Worm (Caenorhabditis elegans) whole organism, late embryonic: ENCODE measurements around the gene F58A6.1.

Source experiments
- C08G9.2 ChIP-seq: sonication (generic microtip); optimal IDR thresholded peaks from 2 replicates; lab custom pipeline; 2016; ENCODE audit warnings: mild to moderate bottlenecking, missing genetic modification characterization, moderate library complexity, missing compliant biosample characterization
- F13H6.1 ChIP-seq: sonication (generic microtip); optimal IDR thresholded peaks from 2 replicates; lab custom pipeline; 2016; ENCODE audit warnings: missing genetic modification characterization, missing compliant biosample characterization
- T23F11.4 ChIP-seq: fragments of 200-800 bp; sonication (Bioruptor generic); optimal IDR thresholded peaks from 2 replicates; lab custom pipeline; 2018; ENCODE audit warnings: mild to moderate bottlenecking, missing genetic modification characterization, missing compliant biosample characterization
- ceh-18 ChIP-seq: sonication (generic microtip); optimal IDR thresholded peaks from 2 replicates; lab custom pipeline; 2016; ENCODE audit warnings: missing genetic modification characterization, missing compliant biosample characterization
- ceh-2 ChIP-seq: sonication (generic microtip); optimal IDR thresholded peaks from 2 replicates; lab custom pipeline; 2016; ENCODE audit warnings: missing genotype, missing genetic modification characterization, missing compliant biosample characterization
- ceh-22 ChIP-seq: sonication (generic microtip); optimal IDR thresholded peaks from 2 replicates; lab custom pipeline; 2017; ENCODE audit warnings: missing biosample characterization, missing genetic modification characterization
- ceh-48 ChIP-seq: sonication (generic microtip); optimal IDR thresholded peaks from 2 replicates; lab custom pipeline; 2016; ENCODE audit warnings: missing genetic modification characterization, inconsistent platforms, missing compliant biosample characterization
- ceh-6 ChIP-seq: fragments of 200-800 bp; sonication (Bioruptor generic); optimal IDR thresholded peaks from 2 replicates; lab custom pipeline; 2018; ENCODE audit warnings: mild to moderate bottlenecking, missing genetic modification characterization, missing compliant biosample characterization
- che-1 ChIP-seq: sonication (generic microtip); optimal IDR thresholded peaks from 2 replicates; lab custom pipeline; 2016; ENCODE audit warnings: mild to moderate bottlenecking, missing genetic modification characterization, missing compliant biosample characterization
- dmd-4 ChIP-seq: sonication (generic microtip); optimal IDR thresholded peaks from 2 replicates; lab custom pipeline; 2016; ENCODE audit warnings: borderline replicate concordance, missing genetic modification characterization, missing compliant biosample characterization
- dve-1 ChIP-seq: sonication (generic microtip); optimal IDR thresholded peaks from 2 replicates; lab custom pipeline; 2017; ENCODE audit warnings: antibody characterized with exemption, mild to moderate bottlenecking, missing genetic modification characterization, missing compliant biosample characterization
- elt-2 ChIP-seq: sonication (generic microtip); optimal IDR thresholded peaks from 2 replicates; lab custom pipeline; 2016; ENCODE audit warnings: missing genetic modification reagents, missing genetic modification characterization, missing compliant biosample characterization
- ets-4 ChIP-seq: sonication (generic microtip); optimal IDR thresholded peaks from 2 replicates; lab custom pipeline; 2016; ENCODE audit warnings: missing genetic modification characterization, missing compliant biosample characterization
- eyg-1 ChIP-seq: sonication (generic microtip); optimal IDR thresholded peaks from 2 replicates; lab custom pipeline; 2016; ENCODE audit warnings: missing genotype, missing genetic modification characterization, missing compliant biosample characterization
- fkh-10 ChIP-seq: fragments of 150-350 bp; optimal IDR thresholded peaks from 2 replicates; lab custom pipeline; 2014; ENCODE audit warnings: missing biosample characterization, missing genetic modification reagents, missing genetic modification characterization
- fkh-6 ChIP-seq: sonication (generic microtip); optimal IDR thresholded peaks from 2 replicates; lab custom pipeline; 2016; ENCODE audit warnings: missing genetic modification characterization, missing compliant biosample characterization
- gmeb-2 ChIP-seq: sonication (generic microtip); optimal IDR thresholded peaks from 2 replicates; lab custom pipeline; 2016; ENCODE audit warnings: missing genetic modification characterization, inconsistent platforms, missing compliant biosample characterization
- hlh-30 ChIP-seq: sonication (generic microtip); optimal IDR thresholded peaks from 2 replicates; lab custom pipeline; 2017; ENCODE audit warnings: antibody characterized with exemption, missing genetic modification characterization, missing compliant biosample characterization; ENCODE audit not compliant: insufficient read depth
- lim-6 ChIP-seq: sonication (generic microtip); optimal IDR thresholded peaks from 2 replicates; lab custom pipeline; 2016; ENCODE audit warnings: missing genetic modification characterization, missing compliant biosample characterization
- lin-11 ChIP-seq: fragments of 200-800 bp; sonication (Bioruptor generic); optimal IDR thresholded peaks from 2 replicates; lab custom pipeline; 2018; ENCODE audit warnings: mild to moderate bottlenecking, missing genetic modification characterization, missing compliant biosample characterization
- madf-2 ChIP-seq: sonication (generic microtip); optimal IDR thresholded peaks from 2 replicates; lab custom pipeline; 2017; ENCODE audit warnings: missing genetic modification characterization, missing compliant biosample characterization
- nhr-11 ChIP-seq: fragments of 150-350 bp; optimal IDR thresholded peaks from 2 replicates; lab custom pipeline; 2014; ENCODE audit warnings: missing biosample characterization, missing genetic modification characterization
- npax-4 ChIP-seq: sonication (generic microtip); optimal IDR thresholded peaks from 2 replicates; lab custom pipeline; 2016; ENCODE audit warnings: missing genetic modification characterization, missing compliant biosample characterization
- odd-2 ChIP-seq: sonication (generic microtip); optimal IDR thresholded peaks from 2 replicates; lab custom pipeline; 2017; ENCODE audit warnings: antibody characterized with exemption, mild to moderate bottlenecking, missing genetic modification characterization, missing compliant biosample characterization
- pax-1 ChIP-seq: fragments of 150-350 bp; optimal IDR thresholded peaks from 2 replicates; lab custom pipeline; 2014; ENCODE audit warnings: missing biosample characterization, missing genetic modification characterization
- pha-2 ChIP-seq: sonication (generic microtip); optimal IDR thresholded peaks from 2 replicates; lab custom pipeline; 2017; ENCODE audit warnings: mild to moderate bottlenecking, missing genetic modification characterization, missing compliant biosample characterization
- pros-1 ChIP-seq: fragments of 150-350 bp; optimal IDR thresholded peaks from 2 replicates; lab custom pipeline; 2014; ENCODE audit warnings: missing biosample characterization, missing genetic modification reagents, missing genetic modification characterization
- rnt-1 ChIP-seq: sonication (generic microtip); optimal IDR thresholded peaks from 2 replicates; lab custom pipeline; 2016; ENCODE audit warnings: missing genetic modification characterization, missing compliant biosample characterization
- sdc-2 ChIP-seq: sonication (generic microtip); optimal IDR thresholded peaks from 2 replicates; lab custom pipeline; 2016; ENCODE audit warnings: missing genotype, missing genetic modification characterization, missing compliant biosample characterization
- sox-2 ChIP-seq: fragments of 200-800 bp; sonication (Bioruptor generic); IDR thresholded peaks from 2 replicates; pipeline ENCODE4 v1.3.6; 2022; ENCODE audit warnings: missing genetic modification reagents, missing genetic modification characterization, missing compliant biosample characterization
- tbx-7 ChIP-seq: sonication (generic microtip); optimal IDR thresholded peaks from 2 replicates; lab custom pipeline; 2016; ENCODE audit warnings: missing genotype, missing genetic modification characterization, missing compliant biosample characterization
- ttx-3 ChIP-seq: sonication (generic microtip); optimal IDR thresholded peaks from 2 replicates; lab custom pipeline; 2016; ENCODE audit warnings: missing genetic modification reagents, missing genetic modification characterization, missing compliant biosample characterization
- unc-3 ChIP-seq, 2 experiments: fragments of 200-800 bp in 1 of 2; sonication (Bioruptor generic) in 1 of 2; sonication (generic microtip) in 1 of 2; conservative IDR thresholded peaks in 1 of 2; optimal IDR thresholded peaks in 1 of 2; 2 replicates each; pipeline versions ENCODE4 v1.3.6 to Lab custom; 2016 to 2022; ENCODE audit warnings: missing compliant biosample characterization in 2 of 2, missing genetic modification characterization in 2 of 2, missing genetic modification reagents in 1 of 2
- unc-42 ChIP-seq: sonication (generic microtip); optimal IDR thresholded peaks from 2 replicates; lab custom pipeline; 2016; ENCODE audit warnings: missing genotype, missing genetic modification characterization, missing compliant biosample characterization
- unc-86 ChIP-seq: sonication (generic microtip); optimal IDR thresholded peaks from 2 replicates; lab custom pipeline; 2016; ENCODE audit warnings: missing genetic modification characterization, missing compliant biosample characterization

Gene F58A6.1

DNA sequence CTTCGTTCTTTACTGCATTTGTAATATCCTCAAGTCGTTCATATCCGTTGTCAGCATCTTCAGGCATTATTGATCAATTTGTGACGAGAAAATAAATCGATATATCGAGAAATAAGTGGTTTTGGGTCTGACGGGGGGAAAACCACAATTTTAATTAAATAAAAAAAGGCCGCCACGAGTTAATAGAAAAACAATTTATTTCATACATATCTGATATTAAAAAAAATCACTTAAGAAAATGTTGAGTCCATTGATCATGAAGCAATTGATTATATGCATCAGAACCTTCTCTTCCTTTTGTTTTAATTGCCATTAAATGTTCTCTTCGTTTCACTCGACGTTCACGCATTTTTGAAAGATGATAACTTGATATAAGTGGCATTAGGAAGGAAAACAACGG, 5.6 kb downstream of the F58A6.1 start, which contains the start of gene F58A6.5:
Gene F58A6.5, minus strand, starts transcription at position 101 of the 400 bp plus-strand sequence.
- TF ChIP-seq lin-11 (tag; lab: Kevin White, UChicago): no peak
- no peak for TF ChIP-seq nhr-11 (tag; lab: Kevin White, UChicago)
- TF ChIP-seq tbx-7 (tag; lab: Kevin White, UChicago): no peak
- TF ChIP-seq ets-4 (tag; lab: Kevin White, UChicago): no peak
- TF ChIP-seq ceh-18: no peak
- no peak for TF ChIP-seq F13H6.1 (tag; lab: Kevin White, UChicago)
- TF ChIP-seq hlh-30: no peak
- no peak for TF ChIP-seq unc-3 (GFP tag; conservative IDR thresholded peaks at IDR 0.05; lab: Robert Waterston, UW)
- TF ChIP-seq unc-3 (tag; optimal IDR thresholded peaks at IDR 0.05; lab: Kevin White, UChicago): no peak
- TF ChIP-seq odd-2 (tag; lab: Kevin White, UChicago): no peak
- no peak for TF ChIP-seq fkh-6 (tag; lab: Kevin White, UChicago)
- no peak for TF ChIP-seq npax-4 (tag; lab: Kevin White, UChicago)
- no peak for TF ChIP-seq dve-1 (tag; lab: Kevin White, UChicago)
- no peak for TF ChIP-seq eyg-1 (tag; lab: Kevin White, UChicago)
- TF ChIP-seq ceh-2: no peak
- no peak for TF ChIP-seq pha-2 (tag; lab: Kevin White, UChicago)
- no peak for TF ChIP-seq elt-2 (tag; lab: Kevin White, UChicago)
- no peak for TF ChIP-seq madf-2 (tag; lab: Kevin White, UChicago)
- TF ChIP-seq, all 69 proteins: peak for 0

ce11 chrII:5150829-5151228, 8.1 kb downstream of the F58A6.1 start, which contains the start of gene srb-16:
Gene srb-16, minus strand, starts transcription at chrII:5150929.
- TF ChIP-seq fkh-10 (GFP tag; lab: Kevin White, UChicago): no peak
- no peak for TF ChIP-seq pax-1 (tag; lab: Kevin White, UChicago)
- no peak for TF ChIP-seq nhr-11 (tag; lab: Kevin White, UChicago)
- TF ChIP-seq unc-42 (tag; lab: Kevin White, UChicago): no peak

DNA sequence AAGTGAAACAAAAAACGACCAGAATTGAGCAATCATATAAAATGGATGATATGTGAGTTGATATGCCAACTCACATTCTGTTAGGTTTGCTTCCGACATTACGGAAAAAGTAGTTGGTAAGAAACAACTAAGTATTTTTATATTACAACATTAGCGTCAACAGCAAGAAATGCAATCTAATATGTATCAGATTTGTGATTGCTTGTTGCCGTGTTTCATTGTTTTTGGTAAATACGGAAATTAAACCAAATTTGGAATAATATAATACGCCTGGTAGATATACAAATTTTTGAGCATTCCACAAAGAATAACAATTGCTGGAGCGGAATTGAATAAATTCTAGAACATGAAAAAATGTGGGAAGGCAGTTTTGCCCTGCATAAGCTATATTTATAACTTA, 11.8 kb downstream of the F58A6.1 start, which contains the start of gene srb-12:
Gene srb-12, minus strand, starts transcription at position 101 of the 400 bp plus-strand sequence.
- TF ChIP-seq gmeb-2 (tag; lab: Kevin White, UChicago) (no peak), ttx-3 (no peak), pros-1 (no peak), che-1 (tag; lab: Kevin White, UChicago) (no peak), ceh-22 (no peak), unc-3 (GFP tag; conservative IDR thresholded peaks at IDR 0.05; lab: Robert Waterston, UW) (no peak), unc-3 (tag; optimal IDR thresholded peaks at IDR 0.05; lab: Kevin White, UChicago) (no peak), ceh-48 (tag; lab: Kevin White, UChicago) (no peak), fkh-10 (GFP tag; lab: Kevin White, UChicago) (no peak), T23F11.4 (GFP tag; lab: Kevin White, UChicago) (no peak), C08G9.2 (tag; lab: Kevin White, UChicago) (no peak), sox-2 (GFP tag; lab: Robert Waterston, UW) (no peak), dmd-4 (tag; lab: Kevin White, UChicago) (no peak), F13H6.1 (tag; lab: Kevin White, UChicago) (no peak), rnt-1 (tag; lab: Kevin White, UChicago) (no peak), lim-6 (no peak), lin-11 (tag; lab: Kevin White, UChicago) (no peak), pax-1 (tag; lab: Kevin White, UChicago) (no peak), ets-4 (tag; lab: Kevin White, UChicago) (no peak)

DNA sequence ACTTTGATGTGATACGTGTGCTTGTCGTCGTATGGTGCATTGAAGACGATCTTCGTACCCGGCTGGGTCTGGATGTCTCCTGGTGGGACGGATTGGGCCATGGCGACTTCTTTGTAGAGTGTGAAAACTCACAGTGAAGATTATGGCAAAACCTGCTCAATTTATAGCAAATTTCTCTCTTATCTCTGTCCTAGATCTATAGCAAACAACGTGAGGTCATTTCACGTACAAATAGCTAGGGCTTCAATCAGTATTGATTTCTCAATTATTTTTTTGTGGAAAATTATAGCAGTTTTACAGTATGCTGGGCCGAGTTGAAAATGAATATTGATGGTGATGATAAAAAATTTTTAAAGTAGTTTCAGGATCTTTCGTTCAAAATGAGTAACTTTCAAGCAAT, 14.3 kb downstream of the F58A6.1 start, which contains the start of gene msp-45:
Gene msp-45, minus strand, starts transcription at position 101 of the 400 bp plus-strand sequence.
- no peak for TF ChIP-seq ceh-6 (GFP tag; lab: Kevin White, UChicago)
- no peak for TF ChIP-seq F13H6.1 (tag; lab: Kevin White, UChicago)
- TF ChIP-seq dve-1 (tag; lab: Kevin White, UChicago): no peak
- TF ChIP-seq unc-86 (tag; lab: Kevin White, UChicago): no peak
- TF ChIP-seq ets-4 (tag; lab: Kevin White, UChicago): no peak
- TF ChIP-seq pax-1 (tag; lab: Kevin White, UChicago): no peak
- TF ChIP-seq dmd-4 (tag; lab: Kevin White, UChicago): no peak
- no peak for TF ChIP-seq sdc-2
- no peak for TF ChIP-seq madf-2 (tag; lab: Kevin White, UChicago)
- TF ChIP-seq fkh-10 (GFP tag; lab: Kevin White, UChicago): no peak
